Fruit fly (Drosophila melanogaster): ENCODE measurements around the gene CG3534.

- TF ChIP-seq Sox102F (GFP tag; optimal IDR thresholded peaks at IDR 0.05) (no peak), dsx (GFP tag; optimal IDR thresholded peaks at IDR 0.05; ENCODE audit: poor library complexity, severe bottlenecking) (no peak), Gug (GFP tag; IDR thresholded peaks at IDR 0.05) (no peak)
Observed at dm6 chr3R:16987220-16987923, 8.9 kb upstream of the CG3534 start, which contains the start of gene CG18622.
